Worm (Caenorhabditis elegans): Measurements from ENCODE around the gene Y46G5A.18.

The Y46G5A.18 gene

DNA sequence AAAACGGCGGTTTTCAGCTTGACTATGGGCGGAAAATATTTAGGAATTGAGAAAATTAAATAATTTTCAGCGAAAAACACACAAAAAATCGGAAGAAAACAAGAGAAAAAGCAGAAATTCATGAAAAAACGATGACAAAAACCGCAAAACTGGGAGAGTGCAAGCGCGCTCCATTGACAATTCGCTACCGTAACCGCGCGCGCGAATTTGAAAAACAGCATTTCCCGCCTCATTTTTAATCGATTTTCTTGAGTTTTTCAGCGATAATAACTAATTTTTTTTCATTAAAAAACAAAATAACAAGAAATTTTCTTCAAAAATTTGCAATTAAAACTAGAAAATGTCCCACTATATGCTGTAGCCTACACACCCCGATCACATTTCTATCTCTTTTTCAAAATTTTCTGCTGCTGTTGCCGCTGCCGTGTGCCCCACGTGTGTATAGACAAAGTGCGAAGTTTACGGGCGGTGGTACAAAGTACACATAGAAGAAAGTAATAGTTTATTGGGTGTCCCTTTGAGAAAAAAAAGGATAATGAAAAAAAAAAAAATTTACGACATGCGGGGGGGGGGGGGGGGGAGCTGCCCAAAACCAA, 5.0 kb downstream of the Y46G5A.18 start:
- TF ChIP-seq nhr-11 (tag; optimal IDR thresholded peaks at IDR 0.05) (peak; percentile 66), sma-3 (GFP tag; optimal IDR thresholded peaks at IDR 0.05) (peak; percentile 23), mdl-1 (tag; optimal IDR thresholded peaks at IDR 0.05) (peak in 1 of 2 experiments; percentile 54), blmp-1 (tag; optimal IDR thresholded peaks at IDR 0.05; ENCODE audit: insufficient read depth) (peak; percentile 56), nhr-129 (tag; optimal IDR thresholded peaks at IDR 0.05) (no peak), nhr-23 (tag; optimal IDR thresholded peaks at IDR 0.05) (no peak), crh-2 (tag; optimal IDR thresholded peaks at IDR 0.05) (peak; percentile 66), ztf-4 (tag; optimal IDR thresholded peaks at IDR 0.05) (peak; percentile 8), aly-2 (tag; optimal IDR thresholded peaks at IDR 0.05) (no peak), lsy-2 (tag; optimal IDR thresholded peaks at IDR 0.05) (peak; percentile 73 to 89), zag-1 (tag; optimal IDR thresholded peaks at IDR 0.05) (no peak), nhr-25 (tag; optimal IDR thresholded peaks at IDR 0.05) (peak; percentile 59), nhr-21 (tag; optimal IDR thresholded peaks at IDR 0.05) (peak; percentile 63), C34F6.9 (tag; optimal IDR thresholded peaks at IDR 0.05) (peak; percentile 1), F13H6.1 (tag; optimal IDR thresholded peaks at IDR 0.05) (peak; percentile 31), sma-9 (GFP tag; optimal IDR thresholded peaks at IDR 0.05) (peak; percentile 85), sma-9 (tag; optimal IDR thresholded peaks at IDR 0.05) (no peak), ceh-16 (tag; optimal IDR thresholded peaks at IDR 0.05) (no peak)

- TF ChIP-seq ceh-16 (tag; optimal IDR thresholded peaks at IDR 0.05), result no peak
- no peak for TF ChIP-seq elt-3 (tag; optimal IDR thresholded peaks at IDR 0.05)
- TF ChIP-seq gmeb-1 (tag; optimal IDR thresholded peaks at IDR 0.05), result no peak
- TF ChIP-seq nhr-12 (tag; optimal IDR thresholded peaks at IDR 0.05), result no peak
- no peak for TF ChIP-seq ztf-4 (tag; optimal IDR thresholded peaks at IDR 0.05)
- TF ChIP-seq ztf-11 (tag; optimal IDR thresholded peaks at IDR 0.05), result no peak
- TF ChIP-seq nhr-77 (tag; optimal IDR thresholded peaks at IDR 0.05), result no peak
- no peak for TF ChIP-seq unc-62 (GFP tag; optimal IDR thresholded peaks at IDR 0.05)
- TF ChIP-seq alr-1 (tag; optimal IDR thresholded peaks at IDR 0.05), result no peak
- no peak for TF ChIP-seq mdl-1 (tag; optimal IDR thresholded peaks at IDR 0.05)
These were observed 5.7 kb downstream of the Y46G5A.18 start for ce11 chrII:12799364-12799763.

DNA sequence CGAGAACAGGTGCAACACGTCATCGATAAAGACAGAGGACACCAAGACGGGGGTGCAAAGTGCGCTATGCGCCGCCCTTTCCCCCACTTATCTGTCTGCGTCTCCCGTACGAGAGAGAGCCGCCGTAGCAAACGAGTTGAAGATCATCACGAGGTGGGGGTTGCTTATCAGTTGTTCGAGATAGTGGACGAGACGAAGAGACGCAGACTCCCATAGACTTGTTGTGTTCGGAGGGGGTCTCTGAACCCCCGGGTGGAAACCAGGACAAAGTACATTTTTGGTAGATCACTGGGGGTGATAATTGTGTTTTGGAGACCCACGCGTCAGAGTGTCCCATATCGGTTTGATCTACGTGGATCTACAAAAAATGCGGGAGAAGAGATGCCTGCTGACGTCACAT, 6.2 kb downstream of the Y46G5A.18 start:
- TF ChIP-seq aly-2 (tag; optimal IDR thresholded peaks at IDR 0.05), result no peak
- TF ChIP-seq alr-1 (tag; optimal IDR thresholded peaks at IDR 0.05), result no peak
- TF ChIP-seq R02D3.7 (tag; optimal IDR thresholded peaks at IDR 0.05), result no peak
- no peak for TF ChIP-seq nhr-10 (tag; optimal IDR thresholded peaks at IDR 0.05)
- 0 out of 2 replicates have a peak, but pooled peaks have one; percentile 71 for TF ChIP-seq ztf-1 (GFP tag; conservative IDR thresholded peaks at IDR 0.05)
- TF ChIP-seq nhr-237 (tag; optimal IDR thresholded peaks at IDR 0.05), result peak; percentile 2
- no peak for TF ChIP-seq unc-55 (GFP tag; optimal IDR thresholded peaks at IDR 0.05)
- peak in 1 of 2 experiments; percentile 80 for TF ChIP-seq lsy-2 (tag; optimal IDR thresholded peaks at IDR 0.05)
- no peak for TF ChIP-seq unc-62 (GFP tag; optimal IDR thresholded peaks at IDR 0.05)
- TF ChIP-seq peb-1 (tag; optimal IDR thresholded peaks at IDR 0.05), result no peak
- TF ChIP-seq dmd-4 (tag; optimal IDR thresholded peaks at IDR 0.05), result no peak
- TF ChIP-seq ztf-11 (tag; optimal IDR thresholded peaks at IDR 0.05), result no peak
- TF ChIP-seq nhr-129 (tag; optimal IDR thresholded peaks at IDR 0.05), result peak; percentile 80
- TF ChIP-seq sem-4 (tag; optimal IDR thresholded peaks at IDR 0.05), result peak; percentile 43
- TF ChIP-seq snpc-4 (tag; optimal IDR thresholded peaks at IDR 0.05), result no peak
- TF ChIP-seq Y55F3AM.14 (GFP tag; optimal IDR thresholded peaks at IDR 0.05), result peak; percentile 67
- TF ChIP-seq lin-39 (tag; optimal IDR thresholded peaks at IDR 0.05), result no peak
- TF ChIP-seq F13H6.1 (tag; optimal IDR thresholded peaks at IDR 0.05), result peak; percentile 91
- TF ChIP-seq nhr-25 (tag; optimal IDR thresholded peaks at IDR 0.05), result peak; percentile 91
- peak; percentile 79 for TF ChIP-seq egl-27 (tag; optimal IDR thresholded peaks at IDR 0.05)
- TF ChIP-seq sma-9 (GFP tag; optimal IDR thresholded peaks at IDR 0.05), result peak; percentile 97
- no peak for TF ChIP-seq sma-9 (tag; optimal IDR thresholded peaks at IDR 0.05)
- peak; percentile 55 for TF ChIP-seq elt-1 (tag; optimal IDR thresholded peaks at IDR 0.05)
- TF ChIP-seq nhr-21 (tag; optimal IDR thresholded peaks at IDR 0.05), result peak; percentile 96
- peak; percentile 15 for TF ChIP-seq lin-11 (tag; optimal IDR thresholded peaks at IDR 0.05)
- TF ChIP-seq crh-2 (tag; optimal IDR thresholded peaks at IDR 0.05), result peak; percentile 87
- no peak for TF ChIP-seq elt-3 (tag; optimal IDR thresholded peaks at IDR 0.05)
- TF ChIP-seq lin-13 (GFP tag; optimal IDR thresholded peaks at IDR 0.05), result peak; percentile 3
- peak; percentile 96 for TF ChIP-seq sma-3 (GFP tag; optimal IDR thresholded peaks at IDR 0.05)
- TF ChIP-seq mbf-1 (tag; optimal IDR thresholded peaks at IDR 0.05), result no peak
- peak; percentile 73 to 80 for TF ChIP-seq mdl-1 (tag; optimal IDR thresholded peaks at IDR 0.05)
- TF ChIP-seq nhr-11 (tag; optimal IDR thresholded peaks at IDR 0.05), result no peak
- TF ChIP-seq nhr-77 (tag; optimal IDR thresholded peaks at IDR 0.05), result peak; percentile 41
- no peak for TF ChIP-seq ceh-82 (tag; optimal IDR thresholded peaks at IDR 0.05)
- no peak for TF ChIP-seq nhr-12 (tag; optimal IDR thresholded peaks at IDR 0.05)
- TF ChIP-seq gmeb-1 (tag; optimal IDR thresholded peaks at IDR 0.05), result peak; percentile 77
- TF ChIP-seq ztf-4 (tag; optimal IDR thresholded peaks at IDR 0.05), result peak; percentile 92
- TF ChIP-seq unc-39 (tag; optimal IDR thresholded peaks at IDR 0.05), result no peak
- TF ChIP-seq fos-1 (tag; optimal IDR thresholded peaks at IDR 0.05), result peak; percentile 53
- no peak for TF ChIP-seq skn-1 (tag; optimal IDR thresholded peaks at IDR 0.05)
- peak; percentile 54 for TF ChIP-seq C34F6.9 (tag; optimal IDR thresholded peaks at IDR 0.05)
- peak; percentile 62 for TF ChIP-seq blmp-1 (tag; optimal IDR thresholded peaks at IDR 0.05; ENCODE audit: insufficient read depth)
- TF ChIP-seq mab-5 (tag; optimal IDR thresholded peaks at IDR 0.05), result no peak
- peak; percentile 57 for TF ChIP-seq ceh-16 (tag; optimal IDR thresholded peaks at IDR 0.05)

All from whole organism, L2 larva.